Worm (Caenorhabditis elegans) whole organism, L4 larva: ENCODE results near the gene tsr-1.

Experiments
- aly-2 ChIP-seq: sonication (generic microtip); optimal IDR thresholded peaks from 2 replicates; lab custom pipeline; 2018; ENCODE audit warnings: missing biosample characterization, missing genetic modification characterization
- ceh-82 ChIP-seq: sonication (generic microtip); optimal IDR thresholded peaks from 2 replicates; lab custom pipeline; 2017; ENCODE audit warnings: missing biosample characterization, missing genetic modification characterization
- dmd-6 ChIP-seq: fragments of 200-800 bp; sonication (Bioruptor generic); IDR thresholded peaks from 2 replicates; pipeline ENCODE4 v1.3.6; 2022; ENCODE audit warnings: missing genetic modification reagents, missing genetic modification characterization, missing compliant biosample characterization
- dmd-8 ChIP-seq: fragments of 200-800 bp; sonication (Bioruptor generic); IDR thresholded peaks from 2 replicates; pipeline ENCODE4 v1.3.6; 2022; ENCODE audit warnings: missing genetic modification characterization, missing compliant biosample characterization
- dpl-1 ChIP-seq: fragments of 150-350 bp; optimal IDR thresholded peaks from 2 replicates; lab custom pipeline; 2014; ENCODE audit warnings: missing biosample characterization, missing genetic modification reagents, missing genetic modification characterization
- jun-1 ChIP-seq: fragments of 150-350 bp; optimal IDR thresholded peaks from 2 replicates; lab custom pipeline; 2014; ENCODE audit warnings: missing biosample characterization, missing genetic modification reagents, missing genetic modification characterization
- mes-2 ChIP-seq: sonication (generic microtip); optimal IDR thresholded peaks from 2 replicates; lab custom pipeline; 2016; ENCODE audit warnings: missing genotype, mild to moderate bottlenecking, missing genetic modification characterization, missing compliant biosample characterization; ENCODE audit not compliant: poor library complexity, severe bottlenecking
- nhr-76 ChIP-seq: fragments of 150-350 bp; optimal IDR thresholded peaks from 2 replicates; lab custom pipeline; 2014; ENCODE audit warnings: missing biosample characterization, missing genetic modification characterization
- nhr-77 ChIP-seq: fragments of 150-350 bp; optimal IDR thresholded peaks from 2 replicates; lab custom pipeline; 2014; ENCODE audit warnings: missing biosample characterization, missing genetic modification characterization
- snpc-1.2 ChIP-seq: fragments of 200-800 bp; sonication (Bioruptor generic); IDR thresholded peaks from 2 replicates; pipeline ENCODE4 v1.3.6; 2022; ENCODE audit warnings: missing genetic modification reagents, missing genetic modification characterization, missing compliant biosample characterization
- ztf-11 ChIP-seq: fragments of 150-350 bp; optimal IDR thresholded peaks from 2 replicates; lab custom pipeline; 2014; ENCODE audit warnings: missing biosample characterization, missing genetic modification characterization

ce11 chrII:2422427-2422826 lies 50.7 kb downstream of the tsr-1 start:
- TF ChIP-seq aly-2 (tag; lab: Kevin White, UChicago) (no peak), nhr-76 (tag; lab: Kevin White, UChicago) (no peak), dmd-8 (GFP tag; lab: Robert Waterston, UW) (no peak), dmd-6 (GFP tag; lab: Robert Waterston, UW) (no peak), nhr-77 (tag; lab: Kevin White, UChicago) (no peak), jun-1 (no peak), mes-2 (no peak), snpc-1.2 (GFP tag; lab: Robert Waterston, UW) (no peak), ceh-82 (tag; lab: Kevin White, UChicago) (no peak), ztf-11 (tag; lab: Kevin White, UChicago) (no peak), dpl-1 (GFP tag; lab: Kevin White, UChicago) (no peak)
